Fruit fly (Drosophila melanogaster) whole organism, embryonic: Measurements from ENCODE around the gene Hmbs.
A peak's percentile ranks its signal among the peaks of the same experiment; 100 is the strongest.

ENCODE experiments used
- CG11560 ChIP-seq: fragments of 200-800 bp; sonication (Bioruptor generic); IDR thresholded peaks from 3 replicates; pipeline ENCODE4 v1.3.6; 2022; ENCODE audit warnings: missing biosample characterization, missing genetic modification characterization
- CG12299 ChIP-seq: fragments of 200-800 bp; sonication (Bioruptor generic); optimal IDR thresholded peaks from 2 replicates; lab custom pipeline; 2018; ENCODE audit warnings: missing biosample characterization, mild to moderate bottlenecking, missing genetic modification characterization
- CG12769 ChIP-seq: fragments of 200-800 bp; sonication (Bioruptor generic); optimal IDR thresholded peaks from 2 replicates; lab custom pipeline; 2019; ENCODE audit warnings: missing biosample characterization, mild to moderate bottlenecking, missing genetic modification characterization, moderate library complexity
- CG12942 ChIP-seq: fragments of 200-800 bp; sonication (Bioruptor generic); optimal IDR thresholded peaks from 3 replicates; lab custom pipeline; 2016; ENCODE audit warnings: missing biosample characterization, missing genetic modification characterization
- CG13424 ChIP-seq: fragments of 200-800 bp; sonication (Bioruptor generic); optimal IDR thresholded peaks from 2 replicates; lab custom pipeline; 2019; ENCODE audit warnings: missing biosample characterization, mild to moderate bottlenecking, missing genetic modification characterization, moderate library complexity
- CG15479 ChIP-seq: fragments of 200-800 bp; sonication (Bioruptor generic); optimal IDR thresholded peaks from 3 replicates; lab custom pipeline; 2019; ENCODE audit warnings: missing biosample characterization, mild to moderate bottlenecking, missing genetic modification characterization, moderate library complexity
- CG1647 ChIP-seq: fragments of 200-800 bp; sonication (Bioruptor generic); optimal IDR thresholded peaks from 3 replicates; lab custom pipeline; 2016; ENCODE audit warnings: missing biosample characterization, missing genetic modification characterization
- CG16815 ChIP-seq: fragments of 200-800 bp; sonication (Bioruptor generic); optimal IDR thresholded peaks from 3 replicates; lab custom pipeline; 2017; ENCODE audit warnings: missing biosample characterization, mild to moderate bottlenecking, missing genetic modification characterization
- CG17361 ChIP-seq: fragments of 200-800 bp; sonication (Bioruptor generic); IDR thresholded peaks from 3 replicates; pipeline ENCODE4 v1.3.6; 2022; ENCODE audit warnings: missing biosample characterization, missing genetic modification characterization
- CG2202 ChIP-seq: fragments of 200-800 bp; sonication (Bioruptor generic); optimal IDR thresholded peaks from 2 replicates; lab custom pipeline; 2018; ENCODE audit warnings: missing biosample characterization, mild to moderate bottlenecking, missing genetic modification characterization
- CG32767 ChIP-seq: fragments of 200-800 bp; sonication (Bioruptor generic); IDR thresholded peaks from 2 replicates; pipeline ENCODE4 v1.3.6; 2022; ENCODE audit warnings: missing biosample characterization, missing genetic modification characterization
- CG33557 ChIP-seq: fragments of 200-800 bp; sonication (Bioruptor generic); optimal IDR thresholded peaks from 2 replicates; lab custom pipeline; 2019; ENCODE audit warnings: missing biosample characterization, mild to moderate bottlenecking, missing genetic modification characterization, moderate library complexity
- CG3407 ChIP-seq: fragments of 200-800 bp; sonication (Bioruptor generic); optimal IDR thresholded peaks from 2 replicates; lab custom pipeline; 2018; ENCODE audit warnings: missing biosample characterization, mild to moderate bottlenecking, missing genetic modification characterization
- CG34224 ChIP-seq: fragments of 200-800 bp; sonication (Bioruptor generic); IDR thresholded peaks from 3 replicates; pipeline ENCODE4 v1.3.6; 2022; ENCODE audit warnings: missing biosample characterization, missing genetic modification characterization; ENCODE audit not compliant: partially characterized antibody
- CG34376 ChIP-seq: fragments of 200-800 bp; sonication (Bioruptor generic); optimal IDR thresholded peaks from 2 replicates; lab custom pipeline; 2018; ENCODE audit warnings: missing biosample characterization, mild to moderate bottlenecking, missing genetic modification characterization
- CG3838 ChIP-seq: fragments of 200-800 bp; sonication (Bioruptor generic); optimal IDR thresholded peaks from 3 replicates; lab custom pipeline; 2016; ENCODE audit warnings: missing biosample characterization, missing genetic modification characterization
- CG6254 ChIP-seq: fragments of 200-800 bp; sonication (Bioruptor generic); optimal IDR thresholded peaks from 3 replicates; lab custom pipeline; 2017; ENCODE audit warnings: mild to moderate bottlenecking, missing biosample characterization, missing genetic modification reagents, missing genetic modification characterization
- CG6654 ChIP-seq: fragments of 200-800 bp; sonication (Bioruptor generic); optimal IDR thresholded peaks from 2 replicates; lab custom pipeline; 2017; ENCODE audit warnings: missing biosample characterization, mild to moderate bottlenecking, missing genetic modification characterization
- CG6854 ChIP-seq: fragments of 200-800 bp; sonication (Bioruptor generic); optimal IDR thresholded peaks from 3 replicates; lab custom pipeline; 2017; ENCODE audit warnings: missing biosample characterization, mild to moderate bottlenecking, missing genetic modification characterization
- CG7372 ChIP-seq: fragments of 200-800 bp; sonication (Bioruptor generic); IDR thresholded peaks from 2 replicates; pipeline ENCODE4 v1.3.6; 2022; ENCODE audit warnings: missing biosample characterization, missing genetic modification characterization
- CG7556 ChIP-seq: fragments of 200-800 bp; sonication (Bioruptor generic); optimal IDR thresholded peaks from 2 replicates; lab custom pipeline; 2017; ENCODE audit warnings: missing biosample characterization, mild to moderate bottlenecking, missing genetic modification characterization
- CG7839 ChIP-seq: fragments of 200-800 bp; sonication (Bioruptor generic); optimal IDR thresholded peaks from 3 replicates; lab custom pipeline; 2018; ENCODE audit warnings: missing biosample characterization, mild to moderate bottlenecking, missing genetic modification characterization, moderate library complexity
- CG8290 ChIP-seq, 3 experiments: fragments of 200-800 bp; sonication (Bioruptor generic); optimal IDR thresholded peaks; 2 replicates each; lab custom pipeline; 2016 to 2019; ENCODE audit warnings: missing biosample characterization in 3 of 3, missing genetic modification characterization in 3 of 3, mild to moderate bottlenecking in 2 of 3, moderate library complexity in 1 of 3
- CG9727 ChIP-seq: fragments of 200-800 bp; sonication (Bioruptor generic); optimal IDR thresholded peaks from 3 replicates; lab custom pipeline; 2017; ENCODE audit warnings: missing biosample characterization, mild to moderate bottlenecking, missing genetic modification characterization
- Dad ChIP-seq: fragments of 200-800 bp; sonication (Bioruptor generic); optimal IDR thresholded peaks from 3 replicates; lab custom pipeline; 2016; ENCODE audit warnings: missing biosample characterization, missing genetic modification characterization
- Deaf1 ChIP-seq: fragments of 200-800 bp; optimal IDR thresholded peaks from 3 replicates; lab custom pipeline; 2019; ENCODE audit warnings: missing biosample characterization, mild to moderate bottlenecking, missing genetic modification characterization, moderate library complexity
- Hmx ChIP-seq: fragments of 200-800 bp; sonication (Bioruptor generic); optimal IDR thresholded peaks from 2 replicates; lab custom pipeline; 2016; ENCODE audit warnings: missing biosample characterization, missing genetic modification characterization
- Mrtf ChIP-seq: fragments of 200-800 bp; sonication (Bioruptor generic); IDR thresholded peaks from 3 replicates; pipeline ENCODE4 v1.3.6; 2022; ENCODE audit warnings: missing biosample characterization, missing genetic modification characterization
- Myb ChIP-seq: fragments of 200-800 bp; sonication (Bioruptor generic); optimal IDR thresholded peaks from 2 replicates; lab custom pipeline; 2016; ENCODE audit warnings: missing biosample characterization, missing genetic modification characterization
- Nf-YB ChIP-seq: fragments of 200-800 bp; sonication (Bioruptor generic); optimal IDR thresholded peaks from 3 replicates; lab custom pipeline; 2019; ENCODE audit warnings: missing biosample characterization, mild to moderate bottlenecking, missing genetic modification characterization, moderate library complexity
- PHDP ChIP-seq: fragments of 200-800 bp; sonication (Bioruptor generic); optimal IDR thresholded peaks from 3 replicates; lab custom pipeline; 2018; ENCODE audit warnings: missing biosample characterization, mild to moderate bottlenecking, missing genetic modification characterization, moderate library complexity
- Ravus ChIP-seq: fragments of 200-800 bp; sonication (Bioruptor generic); IDR thresholded peaks from 2 replicates; pipeline ENCODE4 v1.3.6; 2022; ENCODE audit warnings: missing biosample characterization, missing genetic modification characterization
- Rx ChIP-seq: fragments of 200-800 bp; sonication (Bioruptor generic); IDR thresholded peaks from 2 replicates; pipeline ENCODE4 v1.3.6; 2022; ENCODE audit warnings: missing biosample characterization, missing genetic modification characterization
- Sox102F ChIP-seq: fragments of 200-800 bp; sonication (Bioruptor generic); optimal IDR thresholded peaks from 2 replicates; lab custom pipeline; 2018; ENCODE audit warnings: missing biosample characterization, mild to moderate bottlenecking, missing genetic modification characterization, moderate library complexity
- cas ChIP-seq: fragments of 200-800 bp; sonication (Bioruptor generic); IDR thresholded peaks from 2 replicates; pipeline ENCODE4 v1.3.6; 2022; ENCODE audit warnings: missing biosample characterization, missing genetic modification characterization
- chn ChIP-seq: fragments of 200-800 bp; sonication (Bioruptor generic); optimal IDR thresholded peaks from 2 replicates; lab custom pipeline; 2016; ENCODE audit warnings: missing biosample characterization, missing genetic modification characterization
- fd3F ChIP-seq: fragments of 200-800 bp; sonication (Bioruptor generic); optimal IDR thresholded peaks from 2 replicates; lab custom pipeline; 2018; ENCODE audit warnings: missing biosample characterization, mild to moderate bottlenecking, missing genetic modification characterization, moderate library complexity
- hb ChIP-seq: fragments of 200-800 bp; sonication (Bioruptor generic); IDR thresholded peaks from 3 replicates; pipeline ENCODE4 v1.3.6; 2022; ENCODE audit warnings: missing biosample characterization, missing genetic modification characterization; ENCODE audit not compliant: partially characterized antibody
- inv ChIP-seq: fragments of 200-800 bp; sonication (Bioruptor generic); IDR thresholded peaks from 2 replicates; pipeline ENCODE4 v1.3.6; 2022; ENCODE audit warnings: missing biosample characterization, missing genetic modification characterization; ENCODE audit not compliant: partially characterized antibody
- lab ChIP-seq: fragments of 200-800 bp; sonication (Bioruptor generic); optimal IDR thresholded peaks from 3 replicates; lab custom pipeline; 2017; ENCODE audit warnings: missing biosample characterization, missing genetic modification characterization, mild to moderate bottlenecking, moderate library complexity, missing genetic modification reagents
- lbe ChIP-seq: fragments of 200-800 bp; sonication (Bioruptor generic); optimal IDR thresholded peaks from 2 replicates; lab custom pipeline; 2016; ENCODE audit warnings: missing biosample characterization, mild to moderate bottlenecking, missing genetic modification characterization
- lilli ChIP-seq: fragments of 200-800 bp; sonication (Bioruptor generic); optimal IDR thresholded peaks from 3 replicates; lab custom pipeline; 2016; ENCODE audit warnings: missing biosample characterization, missing genetic modification characterization
- nerfin-1 ChIP-seq: fragments of 200-800 bp; sonication (Bioruptor generic); optimal IDR thresholded peaks from 3 replicates; lab custom pipeline; 2019; ENCODE audit warnings: missing biosample characterization, mild to moderate bottlenecking, missing genetic modification characterization, moderate library complexity
- schlank ChIP-seq: fragments of 200-800 bp; sonication (Bioruptor generic); optimal IDR thresholded peaks from 2 replicates; lab custom pipeline; 2018; ENCODE audit warnings: missing biosample characterization, mild to moderate bottlenecking, missing genetic modification characterization
- sim ChIP-seq: fragments of 200-800 bp; sonication (Bioruptor generic); IDR thresholded peaks from 2 replicates; pipeline ENCODE4 v1.3.6; 2022; ENCODE audit warnings: missing biosample characterization, missing genetic modification characterization
- slp2 ChIP-seq: fragments of 200-800 bp; sonication (Bioruptor generic); optimal IDR thresholded peaks from 2 replicates; lab custom pipeline; 2016; ENCODE audit warnings: missing biosample characterization, missing genetic modification characterization
- tup ChIP-seq: fragments of 200-800 bp; sonication (Bioruptor generic); optimal IDR thresholded peaks from 2 replicates; lab custom pipeline; 2016; ENCODE audit warnings: missing biosample characterization, mild to moderate bottlenecking, missing genetic modification characterization, moderate library complexity
- tx ChIP-seq: fragments of 200-800 bp; sonication (Bioruptor generic); optimal IDR thresholded peaks from 2 replicates; lab custom pipeline; 2016; ENCODE audit warnings: missing biosample characterization, missing genetic modification characterization

Hmbs gene

DNA sequence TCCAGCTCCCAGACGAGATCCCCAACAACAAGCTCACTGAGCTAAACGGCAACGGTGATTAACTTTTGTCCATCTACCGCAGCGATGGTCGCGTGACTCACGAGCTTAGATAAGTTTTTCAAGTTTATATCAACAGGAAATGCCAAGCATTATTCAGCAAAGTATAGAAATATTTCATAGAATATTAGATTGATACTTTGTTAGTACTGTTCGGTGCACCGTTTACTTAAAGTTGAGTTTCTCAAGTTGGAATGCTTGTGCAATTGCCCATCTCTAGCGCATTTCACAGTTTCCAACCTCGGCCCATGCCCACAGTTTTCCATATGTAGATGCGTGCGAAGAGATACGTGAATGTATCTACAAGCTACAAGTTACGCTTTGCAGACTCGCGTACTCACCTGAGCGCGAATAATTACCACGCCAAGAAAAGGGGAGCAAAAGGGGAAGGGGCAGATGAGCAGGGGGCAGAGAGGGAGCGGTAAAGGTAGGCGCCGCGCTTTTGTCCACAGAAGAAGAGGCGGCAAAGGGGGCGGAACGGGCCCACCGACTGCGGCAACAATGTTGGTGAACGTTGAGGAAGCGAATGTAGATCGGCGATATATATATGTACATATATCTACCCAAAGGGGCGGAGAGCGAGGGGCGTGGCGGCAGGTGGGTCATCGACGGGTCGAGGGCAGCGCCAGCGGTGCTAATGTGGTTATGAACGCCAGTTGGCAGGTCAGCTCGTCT, 41.5 kb downstream of the Hmbs start (continued):
- TF ChIP-seq CG2202 (tag; lab: Kevin White, UChicago) (no peak), CG34376 (GFP tag; lab: Kevin White, UChicago) (no peak), PHDP (tag; lab: Kevin White, UChicago) (peak; percentile 60), Nf-YB (GFP tag; lab: Kevin White, UChicago) (peak; percentile 21), inv (GFP tag; lab: Robert Waterston, UW) (peak; percentile 38; the same call in 1 of the 2 replicates), CG3838 (GFP tag; lab: Kevin White, UChicago) (no peak), Ravus (GFP tag; lab: Robert Waterston, UW) (no peak), CG12942 (GFP tag; lab: Kevin White, UChicago) (no peak), CG34224 (GFP tag; lab: Robert Waterston, UW) (peak; percentile 52; the same call in 2 of the 3 replicates), CG33557 (GFP tag; lab: Kevin White, UChicago) (no peak), slp2 (peak; percentile 50), tup (no peak), CG7372 (GFP tag; lab: Robert Waterston, UW) (0 out of 2 replicates have a peak, but pooled peaks have one; percentile 30), Myb (GFP tag; lab: Kevin White, UChicago) (no peak), cas (GFP tag; lab: Robert Waterston, UW) (no peak), nerfin-1 (no peak), CG6854 (GFP tag; lab: Kevin White, UChicago) (no peak), chn (GFP tag; lab: Kevin White, UChicago) (no peak), CG3407 (peak; percentile 46), CG12299 (tag; lab: Kevin White, UChicago) (no peak), CG8290 (GFP tag; optimal IDR thresholded peaks at IDR 0.05; lab: Kevin White, UChicago) (no peak), CG8290 (tag; optimal IDR thresholded peaks at IDR 0.05; lab: Kevin White, UChicago) (peak in 1 of 2 experiments; percentile 56), CG11560 (0 out of 3 replicates have a peak, but pooled peaks have one; percentile 13), schlank (tag; lab: Kevin White, UChicago) (no peak), CG32767 (GFP tag; lab: Robert Waterston, UW) (peak; percentile 57; the same call in 1 of the 2 replicates), lbe (GFP tag; lab: Kevin White, UChicago) (no peak), lilli (GFP tag; lab: Kevin White, UChicago) (peak; percentile 25), Sox102F (GFP tag; lab: Kevin White, UChicago) (peak; percentile 78), CG9727 (GFP tag; lab: Kevin White, UChicago) (no peak), Deaf1 (tag; lab: Kevin White, UChicago) (no peak), sim (GFP tag; lab: Robert Waterston, UW) (no peak), Mrtf (GFP tag; lab: Robert Waterston, UW) (peak; percentile 64; the same call in 1 of the 3 replicates), Hmx (GFP tag; lab: Kevin White, UChicago) (no peak), CG15479 (GFP tag; lab: Kevin White, UChicago) (no peak), fd3F (GFP tag; lab: Kevin White, UChicago) (no peak), CG6254 (GFP tag; lab: Kevin White, UChicago) (peak; percentile 22), CG7839 (tag; lab: Kevin White, UChicago) (peak; percentile 43), CG16815 (GFP tag; lab: Kevin White, UChicago) (no peak), hb (peak; percentile 76), CG6654 (GFP tag; lab: Kevin White, UChicago) (no peak), tx (GFP tag; lab: Kevin White, UChicago) (peak; percentile 1), Rx (GFP tag; lab: Robert Waterston, UW) (no peak), Dad (GFP tag; lab: Kevin White, UChicago) (peak; percentile 36), CG12769 (tag; lab: Kevin White, UChicago) (peak; percentile 56), CG1647 (GFP tag; lab: Kevin White, UChicago) (peak; percentile 50), CG7556 (peak; percentile 28), lab (GFP tag; lab: Kevin White, UChicago) (peak; percentile 54), CG13424 (tag; lab: Kevin White, UChicago) (peak; percentile 51), CG17361 (GFP tag; lab: Robert Waterston, UW) (peak; percentile 54; the same call in 2 of the 3 replicates)
